Worm (Caenorhabditis elegans) whole organism, midembryonic: Measurements from ENCODE around the gene srab-11.

Experiments
- T22C8.4 ChIP-seq: fragments of 200-800 bp; sonication (Bioruptor generic); IDR thresholded peaks from 2 replicates; pipeline ENCODE4 v1.3.6; 2022; ENCODE audit warnings: missing genetic modification characterization, missing compliant biosample characterization
- cog-1 ChIP-seq: sonication (generic microtip); optimal IDR thresholded peaks from 2 replicates; lab custom pipeline; 2016; ENCODE audit warnings: missing genetic modification characterization, missing compliant biosample characterization
- flt-1 ChIP-seq: fragments of 200-800 bp; sonication (Bioruptor generic); IDR thresholded peaks from 2 replicates; pipeline ENCODE4 v1.3.6; 2022; ENCODE audit warnings: missing genetic modification characterization, missing compliant biosample characterization
- klf-2 ChIP-seq: fragments of 200-800 bp; sonication (Bioruptor generic); conservative IDR thresholded peaks from 2 replicates; pipeline ENCODE4 v1.3.6; 2022; ENCODE audit warnings: missing genetic modification reagents, missing genetic modification characterization, missing compliant biosample characterization
- med-1 ChIP-seq: sonication (generic microtip); optimal IDR thresholded peaks from 2 replicates; lab custom pipeline; 2017; ENCODE audit warnings: missing genetic modification characterization, mild to moderate bottlenecking, missing compliant biosample characterization, antibody characterized with exemption, missing genetic modification reagents; ENCODE audit not compliant: insufficient read depth
- ref-1 ChIP-seq: fragments of 200-800 bp; sonication (Bioruptor generic); conservative IDR thresholded peaks from 2 replicates; pipeline ENCODE4 v1.3.6; 2022; ENCODE audit warnings: missing genetic modification reagents, missing genetic modification characterization, missing compliant biosample characterization
- tab-1 ChIP-seq: fragments of 200-800 bp; sonication (Bioruptor generic); IDR thresholded peaks from 2 replicates; pipeline ENCODE4 v1.3.6; 2022; ENCODE audit warnings: missing genetic modification characterization, missing compliant biosample characterization
- ztf-23 ChIP-seq: fragments of 200-800 bp; sonication (Bioruptor generic); IDR thresholded peaks from 2 replicates; pipeline ENCODE4 v1.3.6; 2022; ENCODE audit warnings: missing genetic modification reagents, missing genetic modification characterization, missing compliant biosample characterization
- ztf-29 ChIP-seq: fragments of 200-800 bp; sonication (Bioruptor generic); IDR thresholded peaks from 2 replicates; pipeline ENCODE4 v1.3.6; 2022; ENCODE audit warnings: missing genetic modification reagents, missing genetic modification characterization, missing compliant biosample characterization

Gene srab-11

DNA sequence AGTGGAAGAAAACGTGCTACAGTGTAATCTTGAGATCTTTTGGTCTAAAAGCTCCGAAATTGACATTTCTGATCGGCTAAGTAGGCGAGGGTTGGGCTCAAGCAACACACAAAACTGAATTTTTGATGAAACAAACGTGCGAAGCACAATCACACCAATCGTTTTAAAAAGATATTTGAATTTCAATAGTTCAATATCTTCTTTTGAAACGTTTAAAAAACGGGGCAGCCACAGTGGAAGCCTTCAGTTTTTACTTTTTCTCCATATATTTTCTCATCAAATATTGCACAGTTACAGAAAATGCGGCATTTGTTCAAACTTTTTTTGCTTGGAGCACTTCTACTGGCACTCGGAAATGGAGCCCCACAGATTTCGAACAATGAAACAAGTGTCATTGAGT, 19.4 kb upstream of the srab-11 start, which contains the start of gene C36C5.4:
TSS of gene C36C5.4 (plus strand) at position 301 of the 400 bp plus-strand sequence.
- no peak for TF ChIP-seq tab-1
- TF ChIP-seq flt-1 (GFP tag; lab: Robert Waterston, UW) = no peak
- TF ChIP-seq klf-2 (GFP tag; lab: Robert Waterston, UW) = no peak
- no peak for TF ChIP-seq ref-1 (GFP tag; lab: Robert Waterston, UW)
- no peak for TF ChIP-seq ztf-29 (GFP tag; lab: Robert Waterston, UW)
- no peak for TF ChIP-seq cog-1 (tag; lab: Kevin White, UChicago)
- TF ChIP-seq ztf-23 (GFP tag; lab: Robert Waterston, UW) = no peak
- no peak for TF ChIP-seq T22C8.4
- no peak for TF ChIP-seq med-1 (GFP tag; lab: Kevin White, UChicago)

- no peak for TF ChIP-seq med-1 (GFP tag; lab: Kevin White, UChicago)
- TF ChIP-seq klf-2 (GFP tag; lab: Robert Waterston, UW) = no peak
These were observed 18.6 kb upstream of the srab-11 start, which contains the start of gene C36C5.14 for ce11 chrV:3165438-3165837. Gene C36C5.14, minus strand, starts transcription at chrV:3165538.

DNA sequence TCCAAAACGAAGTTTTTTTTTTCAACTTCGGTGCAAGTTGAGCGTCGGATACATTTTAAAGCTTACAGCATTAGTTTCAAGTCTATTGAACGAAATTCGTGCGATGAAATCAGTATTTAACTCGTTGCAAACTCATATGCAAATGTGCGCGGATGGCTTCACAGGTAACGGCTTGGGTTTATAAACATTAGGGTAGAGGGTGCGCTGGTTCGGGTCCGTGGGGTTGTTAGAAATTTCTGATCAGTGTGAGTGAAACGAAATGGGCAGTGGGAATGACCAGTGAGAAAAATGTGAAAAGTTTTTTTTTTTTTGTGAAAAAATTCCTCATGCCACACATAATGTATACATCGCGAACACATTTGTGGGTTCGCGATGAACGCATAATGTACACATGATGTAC, 16.3 kb upstream of the srab-11 start:
- TF ChIP-seq flt-1 (GFP tag; lab: Robert Waterston, UW) (no peak), T22C8.4 (no peak), ztf-29 (GFP tag; lab: Robert Waterston, UW) (no peak), ref-1 (GFP tag; lab: Robert Waterston, UW) (no peak), tab-1 (no peak), ztf-23 (GFP tag; lab: Robert Waterston, UW) (no peak), med-1 (GFP tag; lab: Kevin White, UChicago) (no peak), klf-2 (GFP tag; lab: Robert Waterston, UW) (no peak), cog-1 (tag; lab: Kevin White, UChicago) (no peak)

DNA sequence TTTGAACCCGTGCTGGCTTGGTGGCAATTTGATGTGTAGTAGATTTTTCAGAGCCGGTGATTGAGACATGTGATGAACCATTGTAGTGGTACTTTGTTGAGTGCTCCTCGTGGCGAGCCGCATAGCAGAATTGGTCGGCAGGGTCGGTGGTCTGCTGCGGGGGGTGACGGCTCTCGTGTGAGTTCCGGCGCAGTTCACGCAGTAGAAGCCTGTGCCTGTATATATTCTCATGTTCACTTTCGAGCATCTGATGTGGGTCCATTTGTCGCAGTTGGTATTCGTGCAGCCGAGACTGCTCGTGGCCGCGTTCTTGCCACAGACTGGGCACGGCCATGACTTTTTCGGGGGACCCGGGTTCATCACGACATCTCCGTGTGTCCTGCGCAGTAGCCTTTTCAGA, 15.5 kb upstream of the srab-11 start:
- TF ChIP-seq klf-2 (GFP tag; lab: Robert Waterston, UW) = no peak
- no peak for TF ChIP-seq ref-1 (GFP tag; lab: Robert Waterston, UW)
- TF ChIP-seq cog-1 (tag; lab: Kevin White, UChicago) = no peak
- no peak for TF ChIP-seq flt-1 (GFP tag; lab: Robert Waterston, UW)
- no peak for TF ChIP-seq T22C8.4
- TF ChIP-seq med-1 (GFP tag; lab: Kevin White, UChicago) = no peak
- TF ChIP-seq ztf-29 (GFP tag; lab: Robert Waterston, UW) = no peak
- no peak for TF ChIP-seq tab-1
- TF ChIP-seq ztf-23 (GFP tag; lab: Robert Waterston, UW) = no peak

- TF ChIP-seq ztf-23 (GFP tag; lab: Robert Waterston, UW) = no peak
- TF ChIP-seq klf-2 (GFP tag; lab: Robert Waterston, UW) = no peak
- no peak for TF ChIP-seq ztf-29 (GFP tag; lab: Robert Waterston, UW)
- TF ChIP-seq med-1 (GFP tag; lab: Kevin White, UChicago) = no peak
- TF ChIP-seq tab-1 = no peak
- TF ChIP-seq ref-1 (GFP tag; lab: Robert Waterston, UW) = no peak
- no peak for TF ChIP-seq T22C8.4
- no peak for TF ChIP-seq cog-1 (tag; lab: Kevin White, UChicago)
- no peak for TF ChIP-seq flt-1 (GFP tag; lab: Robert Waterston, UW)
These were observed 12.4 kb upstream of the srab-11 start, which contains the start of gene C36C5.12 for ce11 chrV:3159252-3159651. Gene C36C5.12, minus strand, starts transcription at chrV:3159352.

DNA sequence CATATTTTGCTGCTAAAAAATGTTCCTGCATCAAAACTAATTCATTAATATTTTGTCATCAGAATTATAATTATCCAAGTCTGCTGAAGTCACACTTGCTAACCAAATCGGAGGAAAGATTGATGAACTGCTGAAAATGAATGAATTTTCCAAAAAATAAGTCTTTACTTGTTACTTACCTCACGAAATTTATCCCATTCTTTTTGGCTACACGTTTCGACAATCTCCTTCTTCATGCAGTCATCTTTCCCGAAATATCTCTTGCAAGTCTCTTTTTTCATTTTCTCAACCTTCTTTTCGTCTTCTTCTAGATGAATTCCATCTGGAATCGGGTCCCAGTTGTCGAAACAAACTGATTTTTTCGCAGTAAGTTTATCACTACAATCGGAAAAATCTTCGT, 11.5 kb upstream of the srab-11 start:
- TF ChIP-seq med-1 (GFP tag; lab: Kevin White, UChicago) (no peak), T22C8.4 (no peak), cog-1 (tag; lab: Kevin White, UChicago) (no peak), klf-2 (GFP tag; lab: Robert Waterston, UW) (no peak), ref-1 (GFP tag; lab: Robert Waterston, UW) (no peak)

DNA sequence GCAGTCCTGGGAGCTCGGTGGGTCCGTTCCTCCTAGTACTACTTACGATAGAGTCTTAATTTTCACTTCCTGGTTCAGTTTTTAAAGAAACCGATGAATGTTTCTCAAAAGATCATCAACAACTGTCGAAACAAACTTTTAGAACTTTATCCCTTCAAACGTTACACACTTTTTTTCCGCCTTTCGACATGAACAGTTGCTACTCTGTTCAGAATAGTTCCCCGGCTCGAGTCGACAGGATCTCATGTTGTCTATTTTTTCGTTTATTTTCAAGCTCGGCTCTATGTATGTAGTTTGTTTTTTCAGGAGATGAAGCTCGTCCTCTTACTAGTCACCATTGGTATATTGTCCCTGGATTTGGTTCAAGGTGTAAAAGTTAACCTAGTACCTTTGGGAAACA, 10.0 kb upstream of the srab-11 start, which contains the start of gene exh-1:
TSS of gene exh-1 (plus strand) at position 301 of the 400 bp plus-strand sequence.
- TF ChIP-seq ref-1 (GFP tag; lab: Robert Waterston, UW) = no peak
- TF ChIP-seq ztf-23 (GFP tag; lab: Robert Waterston, UW) = no peak
- no peak for TF ChIP-seq flt-1 (GFP tag; lab: Robert Waterston, UW)
- no peak for TF ChIP-seq ztf-29 (GFP tag; lab: Robert Waterston, UW)

ce11 chrV:3155072-3155471, 8.2 kb upstream of the srab-11 start, which contains the start of gene srab-7:
Gene srab-7, minus strand, starts transcription at chrV:3155172.
- TF ChIP-seq cog-1 (tag; lab: Kevin White, UChicago) (no peak), ref-1 (GFP tag; lab: Robert Waterston, UW) (no peak), T22C8.4 (no peak), klf-2 (GFP tag; lab: Robert Waterston, UW) (no peak), tab-1 (no peak), ztf-23 (GFP tag; lab: Robert Waterston, UW) (no peak), ztf-29 (GFP tag; lab: Robert Waterston, UW) (no peak), flt-1 (GFP tag; lab: Robert Waterston, UW) (no peak), med-1 (GFP tag; lab: Kevin White, UChicago) (no peak)

- TF ChIP-seq med-1 (GFP tag; lab: Kevin White, UChicago) (no peak), tab-1 (no peak), cog-1 (tag; lab: Kevin White, UChicago) (no peak), T22C8.4 (no peak), ref-1 (GFP tag; lab: Robert Waterston, UW) (no peak), ztf-29 (GFP tag; lab: Robert Waterston, UW) (no peak), flt-1 (GFP tag; lab: Robert Waterston, UW) (no peak), ztf-23 (GFP tag; lab: Robert Waterston, UW) (no peak), klf-2 (GFP tag; lab: Robert Waterston, UW) (no peak)
These were observed 5.0 kb upstream of the srab-11 start, which contains the start of gene srab-6 for ce11 chrV:3151862-3152261. Gene srab-6, minus strand, starts transcription at chrV:3151962.
